Worm (Caenorhabditis elegans) whole organism, L1 larva: ENCODE measurements around the gene Y41C4A.18.

Experiments
- alr-1 ChIP-seq: fragments of 200-800 bp; sonication (Bioruptor generic); optimal IDR thresholded peaks from 2 replicates; lab custom pipeline; 2018; ENCODE audit warnings: borderline replicate concordance, mild to moderate bottlenecking, missing genetic modification characterization, missing compliant biosample characterization
- aly-2 ChIP-seq: fragments of 150-350 bp; optimal IDR thresholded peaks from 2 replicates; lab custom pipeline; 2014; ENCODE audit warnings: missing biosample characterization, missing genetic modification characterization
- ceh-90 ChIP-seq: sonication (generic microtip); optimal IDR thresholded peaks from 2 replicates; lab custom pipeline; 2016; ENCODE audit warnings: missing genetic modification characterization, missing compliant biosample characterization
- egl-27 ChIP-seq, 2 experiments: fragments of 150-350 bp in 1 of 2; sonication (generic microtip); optimal IDR thresholded peaks; 3 replicates each; lab custom pipeline; 2017 to 2018; ENCODE audit warnings: missing biosample characterization in 2 of 2, missing genetic modification characterization in 2 of 2, missing genetic modification reagents in 2 of 2
- fkh-10 ChIP-seq: sonication (generic microtip); optimal IDR thresholded peaks from 2 replicates; lab custom pipeline; 2017; ENCODE audit warnings: missing biosample characterization, missing genetic modification reagents, missing genetic modification characterization
- jun-1 ChIP-seq: fragments of 150-350 bp; optimal IDR thresholded peaks from 2 replicates; lab custom pipeline; 2014; ENCODE audit warnings: missing biosample characterization, missing genetic modification reagents, missing genetic modification characterization
- lin-13 ChIP-seq: fragments of 150-350 bp; optimal IDR thresholded peaks from 2 replicates; lab custom pipeline; 2014; ENCODE audit warnings: missing biosample characterization, missing genetic modification reagents, missing genetic modification characterization
- lir-3 ChIP-seq: sonication (generic microtip); optimal IDR thresholded peaks from 2 replicates; lab custom pipeline; 2016; ENCODE audit warnings: mild to moderate bottlenecking, missing genetic modification characterization, moderate library complexity, missing compliant biosample characterization; ENCODE audit not compliant: poor library complexity
- lsy-2 ChIP-seq, 2 experiments: fragments of 150-350 bp; optimal IDR thresholded peaks; 2 replicates each; lab custom pipeline; 2014; ENCODE audit warnings: missing biosample characterization in 2 of 2, missing genetic modification characterization in 2 of 2
- mdl-1 ChIP-seq, 2 experiments: fragments of 150-350 bp; optimal IDR thresholded peaks; 2 replicates each; lab custom pipeline; 2014 to 2017; ENCODE audit warnings: missing biosample characterization in 2 of 2, missing genetic modification characterization in 2 of 2, inconsistent platforms in 1 of 2
- nhr-237 ChIP-seq: fragments of 150-350 bp; optimal IDR thresholded peaks from 2 replicates; lab custom pipeline; 2014; ENCODE audit warnings: missing biosample characterization, missing genetic modification characterization
- pqm-1 ChIP-seq: sonication (generic microtip); optimal IDR thresholded peaks from 3 replicates; lab custom pipeline; 2017; ENCODE audit warnings: missing biosample characterization, missing genetic modification characterization
- sup-37 ChIP-seq: fragments of 200-800 bp; sonication (Bioruptor generic); optimal IDR thresholded peaks from 2 replicates; lab custom pipeline; 2018; ENCODE audit warnings: mild to moderate bottlenecking, missing genetic modification characterization, missing compliant biosample characterization

ce11 chrIII:11699959-11700358 lies 30.5 kb upstream of the Y41C4A.18 start, which contains the start of gene pqn-84:
- TF ChIP-seq pqm-1 (tag; lab: Kevin White, UChicago) (no peak), jun-1 (tag; lab: Kevin White, UChicago) (no peak), mdl-1 (tag; optimal IDR thresholded peaks at IDR 0.05; lab: Kevin White, UChicago) (no peak), nhr-237 (tag; lab: Kevin White, UChicago) (no peak), fkh-10 (GFP tag; lab: Kevin White, UChicago) (no peak), sup-37 (no peak), lin-13 (GFP tag; lab: Kevin White, UChicago) (no peak), ceh-90 (no peak), lir-3 (no peak), lsy-2 (tag; optimal IDR thresholded peaks at IDR 0.05; lab: Kevin White, UChicago) (no peak), alr-1 (tag; lab: Kevin White, UChicago) (no peak), egl-27 (tag; optimal IDR thresholded peaks at IDR 0.05; lab: Kevin White, UChicago) (no peak), aly-2 (tag; lab: Kevin White, UChicago) (no peak)
